Worm (Caenorhabditis elegans) whole organism, L1 larva: Measurements from ENCODE around the gene C29F5.8.

ENCODE experiments used
- F16B12.6 ChIP-seq: fragments of 150-350 bp; optimal IDR thresholded peaks from 2 replicates; lab custom pipeline; 2014; ENCODE audit warnings: missing biosample characterization, missing genetic modification characterization
- aha-1 ChIP-seq: fragments of 150-350 bp; optimal IDR thresholded peaks from 2 replicates; lab custom pipeline; 2014; ENCODE audit warnings: missing biosample characterization, missing genetic modification characterization
- alr-1 ChIP-seq: fragments of 200-800 bp; sonication (Bioruptor generic); optimal IDR thresholded peaks from 2 replicates; lab custom pipeline; 2018; ENCODE audit warnings: borderline replicate concordance, mild to moderate bottlenecking, missing genetic modification characterization, missing compliant biosample characterization
- ama-1 ChIP-seq: fragments of 150-350 bp; optimal IDR thresholded peaks from 2 replicates; lab custom pipeline; 2014
- blmp-1 ChIP-seq: fragments of 150-350 bp; optimal IDR thresholded peaks from 2 replicates; lab custom pipeline; 2014; ENCODE audit warnings: missing biosample characterization, missing genetic modification characterization
- ceh-82 ChIP-seq, 3 experiments: fragments of 150-350 bp in 1 of 3; sonication (generic microtip) in 2 of 3; optimal IDR thresholded peaks; 2 replicates each; lab custom pipeline; 2014 to 2017; ENCODE audit warnings: missing biosample characterization in 3 of 3, missing genetic modification characterization in 3 of 3
- ceh-90 ChIP-seq: sonication (generic microtip); optimal IDR thresholded peaks from 2 replicates; lab custom pipeline; 2016; ENCODE audit warnings: missing genetic modification characterization, missing compliant biosample characterization
- dpl-1 ChIP-seq, 3 experiments: fragments of 150-350 bp in 2 of 3; sonication (generic microtip) in 1 of 3; optimal IDR thresholded peaks; 2 replicates each; lab custom pipeline; 2014 to 2017; ENCODE audit warnings: missing biosample characterization in 3 of 3, missing genetic modification characterization in 3 of 3, missing genetic modification reagents in 3 of 3
- dsc-1 ChIP-seq: sonication (generic microtip); optimal IDR thresholded peaks from 2 replicates; lab custom pipeline; 2016; ENCODE audit warnings: mild to moderate bottlenecking, missing genetic modification characterization, missing compliant biosample characterization
- efl-3 ChIP-seq: fragments of 200-800 bp; sonication (Bioruptor generic); optimal IDR thresholded peaks from 2 replicates; lab custom pipeline; 2018; ENCODE audit warnings: mild to moderate bottlenecking, missing genetic modification characterization, missing compliant biosample characterization
- egl-13 ChIP-seq: sonication (generic microtip); optimal IDR thresholded peaks from 2 replicates; lab custom pipeline; 2016; ENCODE audit warnings: missing genotype, missing genetic modification reagents, missing genetic modification characterization, missing compliant biosample characterization
- elt-2 ChIP-seq: sonication (generic microtip); optimal IDR thresholded peaks from 2 replicates; lab custom pipeline; 2016; ENCODE audit warnings: missing genetic modification characterization, mild to moderate bottlenecking, inconsistent platforms, missing compliant biosample characterization, missing genetic modification reagents
- ets-5 ChIP-seq: fragments of 200-800 bp; sonication (Bioruptor generic); IDR thresholded peaks from 2 replicates; pipeline ENCODE4 v1.3.6; 2022; ENCODE audit warnings: missing genetic modification characterization, missing compliant biosample characterization
- fkh-10 ChIP-seq: sonication (generic microtip); optimal IDR thresholded peaks from 2 replicates; lab custom pipeline; 2017; ENCODE audit warnings: missing biosample characterization, missing genetic modification reagents, missing genetic modification characterization
- fkh-4 ChIP-seq: sonication (generic microtip); optimal IDR thresholded peaks from 2 replicates; lab custom pipeline; 2016; ENCODE audit warnings: missing compliant biosample characterization, missing genetic modification characterization, borderline replicate concordance
- fkh-8 ChIP-seq: sonication (generic microtip); optimal IDR thresholded peaks from 2 replicates; lab custom pipeline; 2016; ENCODE audit warnings: mild to moderate bottlenecking, missing genetic modification characterization, missing compliant biosample characterization
- fos-1 ChIP-seq: fragments of 150-350 bp; optimal IDR thresholded peaks from 2 replicates; lab custom pipeline; 2014; ENCODE audit warnings: missing biosample characterization, missing genetic modification characterization
- hpl-2 ChIP-seq: fragments of 150-350 bp; optimal IDR thresholded peaks from 2 replicates; lab custom pipeline; 2014; ENCODE audit warnings: missing biosample characterization, missing genetic modification reagents, missing genetic modification characterization
- irx-1 ChIP-seq: sonication (generic microtip); optimal IDR thresholded peaks from 2 replicates; lab custom pipeline; 2016; ENCODE audit warnings: missing genetic modification characterization, missing compliant biosample characterization
- lin-13 ChIP-seq: fragments of 150-350 bp; optimal IDR thresholded peaks from 2 replicates; lab custom pipeline; 2014; ENCODE audit warnings: missing biosample characterization, missing genetic modification reagents, missing genetic modification characterization
- lin-14 ChIP-seq: fragments of 200-800 bp; sonication (Bioruptor generic); optimal IDR thresholded peaks from 2 replicates; lab custom pipeline; 2018; ENCODE audit warnings: mild to moderate bottlenecking, missing genetic modification characterization, moderate library complexity, missing compliant biosample characterization
- lsy-2 ChIP-seq, 2 experiments: fragments of 150-350 bp; optimal IDR thresholded peaks; 2 replicates each; lab custom pipeline; 2014; ENCODE audit warnings: missing biosample characterization in 2 of 2, missing genetic modification characterization in 2 of 2
- mab-9 ChIP-seq: fragments of 200-800 bp; sonication (Bioruptor generic); IDR thresholded peaks from 2 replicates; pipeline ENCODE4 v1.3.6; 2022; ENCODE audit warnings: missing genetic modification reagents, missing genetic modification characterization, missing compliant biosample characterization
- mdl-1 ChIP-seq, 2 experiments: fragments of 150-350 bp; optimal IDR thresholded peaks; 2 replicates each; lab custom pipeline; 2014 to 2017; ENCODE audit warnings: missing biosample characterization in 2 of 2, missing genetic modification characterization in 2 of 2, inconsistent platforms in 1 of 2
- mep-1 ChIP-seq: fragments of 150-350 bp; optimal IDR thresholded peaks from 2 replicates; lab custom pipeline; 2014; ENCODE audit warnings: missing biosample characterization, missing genetic modification characterization
- nhr-11 ChIP-seq: fragments of 150-350 bp; optimal IDR thresholded peaks from 2 replicates; lab custom pipeline; 2014; ENCODE audit warnings: missing biosample characterization, missing genetic modification characterization
- nhr-12 ChIP-seq: sonication (generic microtip); optimal IDR thresholded peaks from 2 replicates; lab custom pipeline; 2017; ENCODE audit warnings: missing biosample characterization, missing genetic modification characterization
- nhr-20 ChIP-seq: sonication (generic microtip); optimal IDR thresholded peaks from 2 replicates; lab custom pipeline; 2016; ENCODE audit warnings: mild to moderate bottlenecking, missing genetic modification characterization, missing compliant biosample characterization
- nhr-28 ChIP-seq: fragments of 150-350 bp; optimal IDR thresholded peaks from 2 replicates; lab custom pipeline; 2014; ENCODE audit warnings: missing biosample characterization, missing genetic modification characterization
- nhr-71 ChIP-seq: sonication (generic microtip); optimal IDR thresholded peaks from 2 replicates; lab custom pipeline; 2016; ENCODE audit warnings: mild to moderate bottlenecking, missing genetic modification characterization, moderate library complexity, missing compliant biosample characterization
- nhr-76 ChIP-seq: sonication (generic microtip); optimal IDR thresholded peaks from 2 replicates; lab custom pipeline; 2017; ENCODE audit warnings: missing biosample characterization, missing genetic modification characterization
- nhr-77 ChIP-seq: fragments of 150-350 bp; optimal IDR thresholded peaks from 2 replicates; lab custom pipeline; 2014; ENCODE audit warnings: missing biosample characterization, missing genetic modification characterization
- nhr-85 ChIP-seq: sonication (generic microtip); peaks from one replicate; lab custom pipeline; 2016; ENCODE audit warnings: missing genetic modification characterization, inconsistent platforms, missing compliant biosample characterization
- pag-3 ChIP-seq: sonication (generic microtip); optimal IDR thresholded peaks from 2 replicates; lab custom pipeline; 2017; ENCODE audit warnings: missing genetic modification characterization, mild to moderate bottlenecking, missing compliant biosample characterization, antibody characterized with exemption, borderline replicate concordance; ENCODE audit not compliant: insufficient read depth
- rnt-1 ChIP-seq: sonication (generic microtip); optimal IDR thresholded peaks from 2 replicates; lab custom pipeline; 2016; ENCODE audit warnings: mild to moderate bottlenecking, missing genetic modification characterization, moderate library complexity, missing compliant biosample characterization
- skn-1 ChIP-seq: fragments of 150-350 bp; optimal IDR thresholded peaks from 2 replicates; lab custom pipeline; 2014; ENCODE audit warnings: missing biosample characterization, missing genetic modification characterization
- snpc-4 ChIP-seq: fragments of 150-350 bp; optimal IDR thresholded peaks from 2 replicates; lab custom pipeline; 2014; ENCODE audit warnings: missing biosample characterization, missing genetic modification characterization
- snu-23 ChIP-seq: sonication (generic microtip); optimal IDR thresholded peaks from 2 replicates; lab custom pipeline; 2016; ENCODE audit warnings: missing genetic modification characterization, missing compliant biosample characterization
- swsn-7 ChIP-seq: sonication (generic microtip); optimal IDR thresholded peaks from 2 replicates; lab custom pipeline; 2016; ENCODE audit warnings: missing genetic modification characterization, missing compliant biosample characterization
- tbx-2 ChIP-seq: sonication (generic microtip); optimal IDR thresholded peaks from 2 replicates; lab custom pipeline; 2016; ENCODE audit warnings: missing genetic modification characterization, missing compliant biosample characterization
- unc-30 ChIP-seq: sonication (generic microtip); optimal IDR thresholded peaks from 2 replicates; lab custom pipeline; 2017; ENCODE audit warnings: missing biosample characterization, missing genetic modification characterization
- unc-62 ChIP-seq: fragments of 150-350 bp; optimal IDR thresholded peaks from 2 replicates; lab custom pipeline; 2014; ENCODE audit warnings: missing biosample characterization, missing genetic modification reagents, missing genetic modification characterization
- unc-98 ChIP-seq: fragments of 200-800 bp; sonication (Bioruptor generic); IDR thresholded peaks from 2 replicates; pipeline ENCODE4 v1.3.6; 2022; ENCODE audit warnings: missing genetic modification characterization, missing compliant biosample characterization
- xbp-1 ChIP-seq: sonication (generic microtip); optimal IDR thresholded peaks from 2 replicates; lab custom pipeline; 2016; ENCODE audit warnings: missing genetic modification characterization, missing compliant biosample characterization
- zip-4 ChIP-seq: fragments of 200-800 bp; sonication (Bioruptor generic); optimal IDR thresholded peaks from 2 replicates; lab custom pipeline; 2018; ENCODE audit warnings: mild to moderate bottlenecking, missing genetic modification characterization, moderate library complexity, missing compliant biosample characterization
- ztf-11 ChIP-seq, 2 experiments: sonication (generic microtip); optimal IDR thresholded peaks; 2 replicates each; lab custom pipeline; 2016 to 2017; ENCODE audit warnings: missing genetic modification characterization in 2 of 2, missing biosample characterization in 1 of 2, missing compliant biosample characterization in 1 of 2

Gene C29F5.8

ce11 chrII:6290047-6290582 lies 16.1 kb upstream of the C29F5.8 start, which contains the start of gene upb-1 (continued):
- TF ChIP-seq dpl-1 (GFP tag; optimal IDR thresholded peaks at IDR 0.05; lab: Kevin White, UChicago), result no peak
- no peak for TF ChIP-seq aha-1 (tag; lab: Kevin White, UChicago)

ce11 chrII:6292527-6292926 lies 13.7 kb upstream of the C29F5.8 start, which contains the start of gene nyn-3:
Gene nyn-3, minus strand, starts transcription at chrII:6292627.
- TF ChIP-seq unc-30 (tag; lab: Kevin White, UChicago), result no peak
- no peak for TF ChIP-seq egl-13 (tag; lab: Kevin White, UChicago)
- TF ChIP-seq dpl-1 (GFP tag; optimal IDR thresholded peaks at IDR 0.05; lab: Kevin White, UChicago), result no peak

ce11 chrII:6294261-6294660 lies 12.0 kb upstream of the C29F5.8 start, which contains the start of gene mps-1:
Gene mps-1, minus strand, starts transcription at chrII:6294361.
- TF ChIP-seq dsc-1 (tag; lab: Kevin White, UChicago), result peak; percentile 27
- no peak for TF ChIP-seq ets-5 (GFP tag; lab: Robert Waterston, UW)
- peak; percentile 51 for TF ChIP-seq fkh-8

- TF ChIP-seq ztf-11 (tag; optimal IDR thresholded peaks at IDR 0.05; lab: Kevin White, UChicago) (no peak), lin-14 (peak; percentile 89), ceh-90 (tag; lab: Kevin White, UChicago) (no peak), nhr-12 (tag; lab: Kevin White, UChicago) (no peak), efl-3 (no peak), F16B12.6 (no peak), ama-1 (lab: Kevin White, UChicago) (no peak), swsn-7 (no peak), tbx-2 (no peak), rnt-1 (tag; lab: Kevin White, UChicago) (peak; percentile 50), nhr-71 (peak; percentile 43), dsc-1 (tag; lab: Kevin White, UChicago) (peak; percentile 34), xbp-1 (tag; lab: Kevin White, UChicago) (no peak), unc-98 (no peak), mep-1 (tag; lab: Kevin White, UChicago) (no peak), mdl-1 (tag; optimal IDR thresholded peaks at IDR 0.05; lab: Kevin White, UChicago) (peak in 1 of 2 experiments; percentile 0), nhr-11 (tag; lab: Kevin White, UChicago) (no peak), fkh-10 (GFP tag; lab: Kevin White, UChicago) (no peak), nhr-77 (tag; lab: Kevin White, UChicago) (no peak), nhr-76 (no peak), snpc-4 (tag; lab: Kevin White, UChicago) (no peak), fkh-4 (tag; lab: Kevin White, UChicago) (no peak), lsy-2 (tag; optimal IDR thresholded peaks at IDR 0.05; lab: Kevin White, UChicago) (peak in 1 of 2 experiments; percentile 2), lin-13 (GFP tag; lab: Kevin White, UChicago) (no peak), ceh-82 (tag; optimal IDR thresholded peaks at IDR 0.05; lab: Kevin White, UChicago) (no peak), elt-2 (tag; lab: Kevin White, UChicago) (no peak), skn-1 (tag; lab: Kevin White, UChicago) (no peak), nhr-85 (tag; lab: Kevin White, UChicago) (no peak), hpl-2 (GFP tag; lab: Kevin White, UChicago) (no peak), blmp-1 (tag; lab: Kevin White, UChicago) (no peak), pag-3 (peak; percentile 11), fos-1 (tag; lab: Kevin White, UChicago) (no peak), irx-1 (tag; lab: Kevin White, UChicago) (no peak), nhr-28 (tag; lab: Kevin White, UChicago) (no peak), egl-13 (tag; lab: Kevin White, UChicago) (no peak), alr-1 (tag; lab: Kevin White, UChicago) (no peak), nhr-20 (no peak), mab-9 (no peak), zip-4 (GFP tag; lab: Kevin White, UChicago) (no peak), unc-62 (GFP tag; lab: Kevin White, UChicago) (no peak), snu-23 (GFP tag; lab: Kevin White, UChicago) (peak; percentile 20)
Observed at ce11 chrII:6303209-6303740, 3.0 kb upstream of the C29F5.8 start, which contains the start of gene C29F5.1. Gene C29F5.1, plus strand, starts transcription at chrII:6303525.
